Fruit fly (Drosophila melanogaster): ENCODE results near the gene ImpL1.

dm6 chr3L:13420212-13420611 lies 37.6 kb downstream of the ImpL1 start:
- no peak for TF ChIP-seq Smox (GFP tag; optimal IDR thresholded peaks at IDR 0.05)
- no peak for TF ChIP-seq net (GFP tag; optimal IDR thresholded peaks at IDR 0.05)
- no peak for TF ChIP-seq spab (GFP tag; optimal IDR thresholded peaks at IDR 0.05)
- TF ChIP-seq Ets21C (GFP tag; optimal IDR thresholded peaks at IDR 0.05) = no peak
- TF ChIP-seq Hr39 (GFP tag; optimal IDR thresholded peaks at IDR 0.05) = no peak
- TF ChIP-seq CG34406 (GFP tag; optimal IDR thresholded peaks at IDR 0.05) = no peak
- no peak for TF ChIP-seq CG31627 (GFP tag; optimal IDR thresholded peaks at IDR 0.05)
- no peak for TF ChIP-seq lz (GFP tag; optimal IDR thresholded peaks at IDR 0.05)
- TF ChIP-seq CG16779 (tag; optimal IDR thresholded peaks at IDR 0.05) = no peak
